Worm (Caenorhabditis elegans): ENCODE results near the gene nol-56.

DNA sequence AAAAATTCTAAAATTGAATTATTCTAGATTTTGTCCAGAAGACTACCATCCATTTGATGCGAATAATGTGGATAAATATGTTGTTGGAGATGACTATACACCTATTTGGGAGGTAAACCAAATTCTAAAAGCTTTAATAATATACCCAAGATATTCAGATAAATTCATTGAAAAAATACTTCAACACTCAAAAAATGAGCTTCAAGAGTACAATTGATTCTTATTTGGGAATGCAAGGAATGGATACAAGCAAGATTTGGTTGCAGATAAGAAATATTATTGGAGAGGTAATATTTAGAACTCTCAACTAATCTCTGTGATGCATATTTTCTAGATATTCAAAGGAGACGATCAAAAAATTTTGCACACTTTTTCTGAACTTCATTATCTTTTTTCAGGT lies 7.4 kb upstream of the nol-56 start:
- TF ChIP-seq nhr-10 (tag; optimal IDR thresholded peaks at IDR 0.05) (no peak), lin-13 (GFP tag; optimal IDR thresholded peaks at IDR 0.05) (no peak), ama-1 (optimal IDR thresholded peaks at IDR 0.05) (no peak), ztf-11 (tag; optimal IDR thresholded peaks at IDR 0.05) (no peak), aly-2 (tag; optimal IDR thresholded peaks at IDR 0.05) (no peak), fos-1 (tag; optimal IDR thresholded peaks at IDR 0.05) (no peak), nhr-76 (tag; optimal IDR thresholded peaks at IDR 0.05) (no peak), nhr-28 (tag; optimal IDR thresholded peaks at IDR 0.05) (no peak), lin-29 (GFP tag; IDR thresholded peaks at IDR 0.05) (no peak), pha-4 (GFP tag; IDR thresholded peaks at IDR 0.05) (no peak), pha-4 (tag; optimal IDR thresholded peaks at IDR 0.05) (no peak), dmd-8 (GFP tag; IDR thresholded peaks at IDR 0.05) (no peak), ZK546.5 (tag; optimal IDR thresholded peaks at IDR 0.05) (no peak), nhr-41 (GFP tag; IDR thresholded peaks at IDR 0.05) (no peak), unc-62 (GFP tag; optimal IDR thresholded peaks at IDR 0.05 in 1 of 2) (no peak), unc-62 (tag; optimal IDR thresholded peaks at IDR 0.05) (no peak)

Data from whole organism, L4 larva.